Fruit fly (Drosophila melanogaster): ENCODE data around the gene CG13875.

Gene CG13875

dm6 chr3L:171729-172128 lies 8.0 kb upstream of the CG13875 start:
- TF ChIP-seq Eip78C (GFP tag) = peak; percentile 21
- no peak for TF ChIP-seq Hr4 (GFP tag; optimal IDR thresholded peaks at IDR 0.05)

- TF ChIP-seq dsx (GFP tag; optimal IDR thresholded peaks at IDR 0.05; ENCODE audit: poor library complexity, severe bottlenecking) (peak; percentile 36), esn (GFP tag; optimal IDR thresholded peaks at IDR 0.05) (peak; percentile 24), achi (GFP tag; optimal IDR thresholded peaks at IDR 0.05) (peak; percentile 28), Eip78C (GFP tag) (peak; percentile 49), CG6276 (GFP tag; optimal IDR thresholded peaks at IDR 0.05) (no peak)
These were observed 5.2 kb upstream of the CG13875 start for dm6 chr3L:174501-174900.

- TF ChIP-seq ss (GFP tag; optimal IDR thresholded peaks at IDR 0.05) (no peak), Eip78C (GFP tag) (peak; percentile 63), acj6 (GFP tag; optimal IDR thresholded peaks at IDR 0.05) (no peak), CG11294 (GFP tag; IDR thresholded peaks at IDR 0.05) (no peak), CG3919 (GFP tag; optimal IDR thresholded peaks at IDR 0.05) (no peak), Sox15 (GFP tag; optimal IDR thresholded peaks at IDR 0.05) (no peak), fkh (GFP tag; optimal IDR thresholded peaks at IDR 0.05) (peak; percentile 28), CG1621 (tag; optimal IDR thresholded peaks at IDR 0.05) (peak; percentile 18), CG6854 (GFP tag; optimal IDR thresholded peaks at IDR 0.05) (peak; percentile 8)
These were observed 3.8 kb upstream of the CG13875 start, which contains the start of gene CG7049 for dm6 chr3L:175949-176348. TSS of gene CG7049 (minus strand) at chr3L:176228.

- TF ChIP-seq eg (GFP tag; IDR thresholded peaks at IDR 0.05) = 0 out of 3 replicates have a peak, but pooled peaks have one; percentile 28
- TF ChIP-seq CG6163 (GFP tag; IDR thresholded peaks at IDR 0.05) = no peak
- TF ChIP-seq vri (GFP tag; optimal IDR thresholded peaks at IDR 0.05) = no peak
- no peak for TF ChIP-seq CG7368 (GFP tag; optimal IDR thresholded peaks at IDR 0.05)
- no peak for TF ChIP-seq Sox102F (GFP tag; optimal IDR thresholded peaks at IDR 0.05)
- no peak for TF ChIP-seq pdm3 (GFP tag; optimal IDR thresholded peaks at IDR 0.05)
- TF ChIP-seq achi (GFP tag; optimal IDR thresholded peaks at IDR 0.05) = no peak
- TF ChIP-seq Eip75B (GFP tag; optimal IDR thresholded peaks at IDR 0.05) = no peak
- no peak for TF ChIP-seq CG15336 (GFP tag; IDR thresholded peaks at IDR 0.05)
- TF ChIP-seq CG1621 (tag; optimal IDR thresholded peaks at IDR 0.05) = peak; percentile 83
- no peak for TF ChIP-seq Sox15 (GFP tag; optimal IDR thresholded peaks at IDR 0.05)
- TF ChIP-seq CG6854 (GFP tag; optimal IDR thresholded peaks at IDR 0.05) = no peak
- TF ChIP-seq CG6808 (GFP tag; optimal IDR thresholded peaks at IDR 0.05) = no peak
- TF ChIP-seq ss (GFP tag; optimal IDR thresholded peaks at IDR 0.05) = peak; percentile 23 to 62
- no peak for TF ChIP-seq CG4318 (GFP tag; optimal IDR thresholded peaks at IDR 0.05)
- TF ChIP-seq CG8319 (GFP tag; optimal IDR thresholded peaks at IDR 0.05) = no peak
- no peak for TF ChIP-seq net (GFP tag; optimal IDR thresholded peaks at IDR 0.05)
- no peak for TF ChIP-seq Met (GFP tag; optimal IDR thresholded peaks at IDR 0.05)
- TF ChIP-seq CG34406 (GFP tag; optimal IDR thresholded peaks at IDR 0.05) = no peak
- no peak for TF ChIP-seq CG3032 (tag; optimal IDR thresholded peaks at IDR 0.05)
- no peak for TF ChIP-seq fd59A (GFP tag; optimal IDR thresholded peaks at IDR 0.05)
- no peak for TF ChIP-seq svp (GFP tag)
- no peak for TF ChIP-seq Hr39 (GFP tag; optimal IDR thresholded peaks at IDR 0.05)
- no peak for TF ChIP-seq Ets21C (GFP tag; optimal IDR thresholded peaks at IDR 0.05)
- no peak for TF ChIP-seq spab (GFP tag; optimal IDR thresholded peaks at IDR 0.05)
- no peak for TF ChIP-seq CG8632 (GFP tag; optimal IDR thresholded peaks at IDR 0.05)
- TF ChIP-seq CG3919 (GFP tag; optimal IDR thresholded peaks at IDR 0.05) = no peak
- TF ChIP-seq OdsH (GFP tag; optimal IDR thresholded peaks at IDR 0.05) = no peak
- no peak for TF ChIP-seq CG9139 (GFP tag; optimal IDR thresholded peaks at IDR 0.05)
- TF ChIP-seq Eip78C (GFP tag) = peak; percentile 46
- TF ChIP-seq fd85E (GFP tag; optimal IDR thresholded peaks at IDR 0.05) = no peak
- TF ChIP-seq CG8119 (GFP tag; IDR thresholded peaks at IDR 0.05) = no peak
- TF ChIP-seq Sox14 (GFP tag; optimal IDR thresholded peaks at IDR 0.05) = no peak
- no peak for TF ChIP-seq cyc (GFP tag; optimal IDR thresholded peaks at IDR 0.05)
- no peak for TF ChIP-seq salr (GFP tag; optimal IDR thresholded peaks at IDR 0.05)
- TF ChIP-seq Smox (GFP tag; optimal IDR thresholded peaks at IDR 0.05) = no peak
- no peak for TF ChIP-seq CG6792 (GFP tag; optimal IDR thresholded peaks at IDR 0.05)
- TF ChIP-seq Lpt (GFP tag; optimal IDR thresholded peaks at IDR 0.05) = no peak
- TF ChIP-seq acj6 (GFP tag; optimal IDR thresholded peaks at IDR 0.05) = no peak
- no peak for TF ChIP-seq CG10669 (GFP tag; optimal IDR thresholded peaks at IDR 0.05)
- peak; percentile 11 for TF ChIP-seq fkh (GFP tag; optimal IDR thresholded peaks at IDR 0.05)
These were observed 1.8 kb upstream of the CG13875 start for dm6 chr3L:177938-178337.
